Fruit fly (Drosophila melanogaster) whole organism, wandering third instar larva: Measurements from ENCODE around the gene CG4042.

Experiments used
- Abd-B ChIP-seq: fragments of >200 bp; optimal IDR thresholded peaks from 2 replicates; lab custom pipeline; 2017; ENCODE audit warnings: missing biosample characterization, missing genetic modification characterization
- CG32264 ChIP-seq: fragments of 200-800 bp; sonication (Bioruptor generic); optimal IDR thresholded peaks from 2 replicates; lab custom pipeline; 2016; ENCODE audit warnings: missing biosample characterization, missing genetic modification characterization
- CG9705 ChIP-seq: fragments of 200-800 bp; sonication (Bioruptor generic); optimal IDR thresholded peaks from 2 replicates; lab custom pipeline; 2018; ENCODE audit warnings: missing biosample characterization, mild to moderate bottlenecking, missing genetic modification characterization
- CrebA ChIP-seq: fragments of 200-800 bp; sonication (Bioruptor generic); optimal IDR thresholded peaks from 2 replicates; lab custom pipeline; 2016; ENCODE audit warnings: missing biosample characterization, mild to moderate bottlenecking, missing genetic modification characterization, borderline replicate concordance
- Dfd ChIP-seq: fragments of >200 bp; optimal IDR thresholded peaks from 2 replicates; lab custom pipeline; 2017; ENCODE audit warnings: missing biosample characterization, missing genetic modification characterization
- Dif ChIP-seq: fragments of 200-275, 200-300 bp; sonication (Bioruptor generic); optimal IDR thresholded peaks from 2 replicates; lab custom pipeline; 2018; ENCODE audit warnings: missing biosample characterization, missing genetic modification characterization; ENCODE audit not compliant: partially characterized antibody
- HLH106 ChIP-seq: fragments of 200-800 bp; optimal IDR thresholded peaks from 3 replicates; lab custom pipeline; 2019; ENCODE audit warnings: missing biosample characterization, mild to moderate bottlenecking, missing genetic modification characterization, moderate library complexity
- Hnf4 ChIP-seq: fragments of 200-800 bp; sonication (Bioruptor generic); optimal IDR thresholded peaks from 2 replicates; lab custom pipeline; 2016; ENCODE audit warnings: missing biosample characterization, mild to moderate bottlenecking, missing genetic modification characterization
- Hr78 ChIP-seq: fragments of >200 bp; optimal IDR thresholded peaks from 2 replicates; lab custom pipeline; 2017; ENCODE audit warnings: missing biosample characterization, missing genetic modification characterization
- Hr83 ChIP-seq: fragments of 200-300 bp; sonication (Bioruptor generic); optimal IDR thresholded peaks from 2 replicates; lab custom pipeline; 2016; ENCODE audit warnings: missing biosample characterization, mild to moderate bottlenecking, missing genetic modification characterization, moderate library complexity; ENCODE audit not compliant: poor library complexity, severe bottlenecking
- Jra ChIP-seq: sonication (Bioruptor generic); optimal IDR thresholded peaks from 2 replicates; lab custom pipeline; 2016; ENCODE audit warnings: missing biosample characterization, missing genetic modification characterization
- Mio ChIP-seq: sonication (Bioruptor generic); optimal IDR thresholded peaks from 2 replicates; lab custom pipeline; 2016; ENCODE audit warnings: missing biosample characterization, missing genetic modification characterization
- Myc ChIP-seq: fragments of >200 bp; optimal IDR thresholded peaks from 2 replicates; lab custom pipeline; 2017
- N ChIP-seq: fragments of >200 bp; optimal IDR thresholded peaks from 2 replicates; lab custom pipeline; 2018; ENCODE audit warnings: missing biosample characterization, missing external identifiers, missing genetic modification characterization
- OdsH ChIP-seq: fragments of 200-800 bp; sonication (Bioruptor generic); optimal IDR thresholded peaks from 2 replicates; lab custom pipeline; 2016; ENCODE audit warnings: missing biosample characterization, mild to moderate bottlenecking, missing genetic modification characterization
- Rel ChIP-seq, 2 experiments: fragments of 200-800 bp; sonication (Bioruptor generic) in 1 of 2; optimal IDR thresholded peaks; 2 replicates in 1 of 2; 3 replicates in 1 of 2; lab custom pipeline; 2016 to 2019; ENCODE audit warnings: mild to moderate bottlenecking in 2 of 2, missing biosample characterization in 2 of 2, missing genetic modification characterization in 2 of 2, moderate library complexity in 1 of 2
- Sp1 ChIP-seq: fragments of 200-800 bp; sonication (Bioruptor generic); optimal IDR thresholded peaks from 3 replicates; lab custom pipeline; 2019; ENCODE audit warnings: missing biosample characterization, mild to moderate bottlenecking, missing genetic modification characterization, moderate library complexity
- Vsx2 ChIP-seq: fragments of 200-300, 225-300 bp; sonication (Bioruptor generic); optimal IDR thresholded peaks from 2 replicates; lab custom pipeline; 2018; ENCODE audit warnings: missing biosample characterization, missing genetic modification characterization; ENCODE audit not compliant: partially characterized antibody
- brk ChIP-seq: fragments of 200-800 bp; sonication (Bioruptor generic); optimal IDR thresholded peaks from 2 replicates; lab custom pipeline; 2016; ENCODE audit warnings: missing biosample characterization, mild to moderate bottlenecking, missing genetic modification characterization
- dl ChIP-seq, 2 experiments: fragments of 175-275, 200-275 bp in 1 of 2; fragments of 200-275 bp in 1 of 2; sonication (Bioruptor generic); optimal IDR thresholded peaks; lab custom pipeline; 2018; ENCODE audit warnings: mild to moderate bottlenecking in 2 of 2, missing biosample characterization in 2 of 2, missing genetic modification characterization in 2 of 2, moderate library complexity in 2 of 2; ENCODE audit not compliant: partially characterized antibody in 2 of 2, insufficient read depth in 1 of 2
- dmrt93B ChIP-seq: fragments of 200-800 bp; sonication (Bioruptor generic); optimal IDR thresholded peaks from 2 replicates; lab custom pipeline; 2018; ENCODE audit warnings: missing biosample characterization, mild to moderate bottlenecking, missing genetic modification characterization
- dsf ChIP-seq: sonication (Bioruptor generic); optimal IDR thresholded peaks from 2 replicates; lab custom pipeline; 2016; ENCODE audit warnings: missing biosample characterization, missing genetic modification characterization, borderline replicate concordance
- ey ChIP-seq: fragments of 200-800 bp; sonication (Bioruptor generic); optimal IDR thresholded peaks from 2 replicates; lab custom pipeline; 2016; ENCODE audit warnings: missing biosample characterization, missing genetic modification characterization
- foxo ChIP-seq, 2 experiments: fragments of 200-800 bp; sonication (Bioruptor generic); optimal IDR thresholded peaks; 2 replicates in 1 of 2; 3 replicates in 1 of 2; lab custom pipeline; 2016 to 2017; ENCODE audit warnings: missing biosample characterization in 2 of 2, missing genetic modification characterization in 2 of 2
- fru ChIP-seq: fragments of 200-800 bp; sonication (Bioruptor generic); optimal IDR thresholded peaks from 3 replicates; lab custom pipeline; 2016; ENCODE audit warnings: missing biosample characterization, mild to moderate bottlenecking, missing genetic modification characterization
- h ChIP-seq: fragments of 200-800 bp; sonication (Bioruptor generic); optimal IDR thresholded peaks from 3 replicates; lab custom pipeline; 2016; ENCODE audit warnings: missing biosample characterization, mild to moderate bottlenecking, missing genetic modification characterization
- jim ChIP-seq: fragments of 175-275, 200-325 bp; sonication (Bioruptor generic); optimal IDR thresholded peaks from 2 replicates; lab custom pipeline; 2016; ENCODE audit warnings: missing biosample characterization, mild to moderate bottlenecking, missing genetic modification characterization
- lola ChIP-seq: fragments of >200 bp; optimal IDR thresholded peaks from 2 replicates; lab custom pipeline; 2017; ENCODE audit warnings: missing biosample characterization, missing genetic modification characterization
- pan ChIP-seq: fragments of >200 bp; optimal IDR thresholded peaks from 2 replicates; lab custom pipeline; 2017
- psq ChIP-seq: fragments of 200-800 bp; sonication (Bioruptor generic); optimal IDR thresholded peaks from 3 replicates; lab custom pipeline; 2017; ENCODE audit warnings: missing biosample characterization, mild to moderate bottlenecking, missing genetic modification characterization, moderate library complexity
- rgr ChIP-seq: fragments of 200-800 bp; sonication (Bioruptor generic); optimal IDR thresholded peaks from 3 replicates; lab custom pipeline; 2016; ENCODE audit warnings: missing biosample characterization, mild to moderate bottlenecking, missing genetic modification characterization
- sage ChIP-seq: fragments of 200-800 bp; sonication (Bioruptor generic); optimal IDR thresholded peaks from 2 replicates; lab custom pipeline; 2016; ENCODE audit warnings: missing biosample characterization, mild to moderate bottlenecking, missing genetic modification characterization
- sv ChIP-seq: fragments of 200-800 bp; sonication (Bioruptor generic); optimal IDR thresholded peaks from 3 replicates; lab custom pipeline; 2016; ENCODE audit warnings: missing biosample characterization, missing genetic modification characterization
- tai ChIP-seq: sonication (Bioruptor generic); optimal IDR thresholded peaks from 2 replicates; lab custom pipeline; 2016; ENCODE audit warnings: missing biosample characterization, missing genetic modification characterization
- usp ChIP-seq: fragments of >200 bp; optimal IDR thresholded peaks from 2 replicates; lab custom pipeline; 2017; ENCODE audit warnings: missing biosample characterization, missing genetic modification characterization
- woc ChIP-seq: sonication (Bioruptor generic); optimal IDR thresholded peaks from 2 replicates; lab custom pipeline; 2016; ENCODE audit warnings: missing biosample characterization, mild to moderate bottlenecking, missing genetic modification characterization

CG4042 gene

dm6 chr3L:20809088-20809999 lies 38.0 kb upstream of the CG4042 start, which contains the start of the genes CG3634 and HIPP1:
Gene CG3634, minus strand, starts transcription at chr3L:20809272.
Gene HIPP1, plus strand, starts transcription at chr3L:20809669.
- TF ChIP-seq Myc (lab: Kevin White, UChicago) (peak; percentile 34), N (no peak)

- TF ChIP-seq Mio (GFP tag; lab: Kevin White, UChicago) (no peak), N (no peak), Dif (GFP tag; lab: Kevin White, UChicago) (no peak), Dfd (GFP tag; lab: Kevin White, UChicago) (no peak), sage (GFP tag; lab: Kevin White, UChicago) (no peak), Myc (lab: Kevin White, UChicago) (no peak)
- TF ChIP-seq, all 38 proteins: peak for 0
These were observed 28.9 kb upstream of the CG4042 start, which contains the start of gene Spc105R for dm6 chr3L:20800208-20800607. Gene Spc105R, plus strand, starts transcription at chr3L:20800410.

dm6 chr3L:20798325-20798846 lies 27.1 kb upstream of the CG4042 start, which contains the start of the genes CG3698 and tzn:
Gene CG3698, minus strand, starts transcription at chr3L:20798375.
Gene tzn, plus strand, starts transcription at chr3L:20798645.
- no peak for TF ChIP-seq pan (lab: Kevin White, UChicago)
- TF ChIP-seq Hr83 (GFP tag; lab: Kevin White, UChicago), result peak; percentile 95
- TF ChIP-seq woc (GFP tag; lab: Kevin White, UChicago), result no peak
- no peak for TF ChIP-seq Dif (GFP tag; lab: Kevin White, UChicago)
- TF ChIP-seq CrebA (GFP tag; lab: Kevin White, UChicago), result no peak
- TF ChIP-seq Sp1 (GFP tag; lab: Kevin White, UChicago), result peak; percentile 85
- no peak for TF ChIP-seq CG32264 (GFP tag; lab: Kevin White, UChicago)
- no peak for TF ChIP-seq Mio (GFP tag; lab: Kevin White, UChicago)
- TF ChIP-seq dmrt93B, result peak; percentile 97
- TF ChIP-seq jim (GFP tag; lab: Kevin White, UChicago), result no peak
- TF ChIP-seq Abd-B (GFP tag; lab: Kevin White, UChicago), result no peak
- TF ChIP-seq HLH106 (tag; lab: Kevin White, UChicago), result peak; percentile 85
- peak; percentile 70 for TF ChIP-seq psq (GFP tag; lab: Kevin White, UChicago)
- TF ChIP-seq sv (GFP tag; lab: Kevin White, UChicago), result peak; percentile 78
- peak; percentile 83 for TF ChIP-seq OdsH (GFP tag; lab: Kevin White, UChicago)
- no peak for TF ChIP-seq Jra (GFP tag; lab: Kevin White, UChicago)
- TF ChIP-seq brk, result no peak
- no peak for TF ChIP-seq Hnf4 (GFP tag; lab: Kevin White, UChicago)
- no peak for TF ChIP-seq ey (GFP tag; lab: Kevin White, UChicago)
- TF ChIP-seq dsf (GFP tag; lab: Kevin White, UChicago), result no peak
- TF ChIP-seq Rel (GFP tag; optimal IDR thresholded peaks at IDR 0.05; lab: Kevin White, UChicago), result peak; percentile 17
- peak; percentile 85 for TF ChIP-seq Rel (tag; optimal IDR thresholded peaks at IDR 0.05; lab: Kevin White, UChicago)
- TF ChIP-seq usp (GFP tag; lab: Kevin White, UChicago), result no peak
- TF ChIP-seq sage (GFP tag; lab: Kevin White, UChicago), result no peak
- no peak for TF ChIP-seq lola (GFP tag; lab: Kevin White, UChicago)
- TF ChIP-seq CG9705 (GFP tag; lab: Kevin White, UChicago), result peak; percentile 95
- no peak for TF ChIP-seq Dfd (GFP tag; lab: Kevin White, UChicago)
- no peak for TF ChIP-seq tai
- TF ChIP-seq N, result no peak
- TF ChIP-seq Myc (lab: Kevin White, UChicago), result peak; percentile 43
- TF ChIP-seq rgr, result peak; percentile 94

dm6 chr3L:20797379-20797778 lies 26.1 kb upstream of the CG4042 start:
- TF ChIP-seq Vsx2 (no peak), jim (GFP tag; lab: Kevin White, UChicago) (no peak), brk (no peak), CG9705 (GFP tag; lab: Kevin White, UChicago) (no peak), Mio (GFP tag; lab: Kevin White, UChicago) (no peak), OdsH (GFP tag; lab: Kevin White, UChicago) (no peak), Hr78 (no peak), foxo (GFP tag; optimal IDR thresholded peaks at IDR 0.05; lab: Kevin White, UChicago) (no peak), Dfd (GFP tag; lab: Kevin White, UChicago) (no peak), usp (GFP tag; lab: Kevin White, UChicago) (no peak), fru (no peak), Jra (GFP tag; lab: Kevin White, UChicago) (no peak), pan (lab: Kevin White, UChicago) (no peak), Hnf4 (GFP tag; lab: Kevin White, UChicago) (no peak), dl (GFP tag; optimal IDR thresholded peaks at IDR 0.05; lab: Kevin White, UChicago; ENCODE audit: insufficient read depth in 1 of 2, partially characterized antibody in 2 of 2) (no peak), tai (no peak), Abd-B (GFP tag; lab: Kevin White, UChicago) (no peak), h (GFP tag; lab: Kevin White, UChicago) (no peak), woc (GFP tag; lab: Kevin White, UChicago) (no peak)
